Worm (Caenorhabditis elegans) whole organism, late embryonic: Measurements from ENCODE around the gene B0273.1.

Experiments used
- C08G9.2 ChIP-seq: sonication (generic microtip); optimal IDR thresholded peaks from 2 replicates; lab custom pipeline; 2016; ENCODE audit warnings: mild to moderate bottlenecking, missing genetic modification characterization, moderate library complexity, missing compliant biosample characterization
- ama-1 ChIP-seq: fragments of 150-350 bp; optimal IDR thresholded peaks from 2 replicates; lab custom pipeline; 2014
- ceh-22 ChIP-seq: sonication (generic microtip); optimal IDR thresholded peaks from 2 replicates; lab custom pipeline; 2017; ENCODE audit warnings: missing biosample characterization, missing genetic modification characterization
- hlh-30 ChIP-seq: sonication (generic microtip); optimal IDR thresholded peaks from 2 replicates; lab custom pipeline; 2017; ENCODE audit warnings: antibody characterized with exemption, missing genetic modification characterization, missing compliant biosample characterization; ENCODE audit not compliant: insufficient read depth
- nfya-1 ChIP-seq: sonication (generic microtip); optimal IDR thresholded peaks from 2 replicates; lab custom pipeline; 2017; ENCODE audit warnings: missing genetic modification characterization, mild to moderate bottlenecking, missing compliant biosample characterization, antibody characterized with exemption, moderate library complexity
- rnt-1 ChIP-seq: sonication (generic microtip); optimal IDR thresholded peaks from 2 replicates; lab custom pipeline; 2016; ENCODE audit warnings: missing genetic modification characterization, missing compliant biosample characterization
- sdc-2 ChIP-seq: sonication (generic microtip); optimal IDR thresholded peaks from 2 replicates; lab custom pipeline; 2016; ENCODE audit warnings: missing genotype, missing genetic modification characterization, missing compliant biosample characterization
- ttx-3 ChIP-seq: sonication (generic microtip); optimal IDR thresholded peaks from 2 replicates; lab custom pipeline; 2016; ENCODE audit warnings: missing genetic modification reagents, missing genetic modification characterization, missing compliant biosample characterization

ce11 chrIV:5544609-5545214, 50.9 kb downstream of the B0273.1 start, which contains the start of gene cec-6:
- TF ChIP-seq ceh-22 (tag; lab: Kevin White, UChicago) (no peak), C08G9.2 (tag; lab: Kevin White, UChicago) (no peak), rnt-1 (tag; lab: Kevin White, UChicago) (no peak), ttx-3 (no peak), nfya-1 (tag; lab: Kevin White, UChicago) (no peak), hlh-30 (tag; lab: Kevin White, UChicago) (no peak), ama-1 (no peak), sdc-2 (tag; lab: Kevin White, UChicago) (no peak)
